Worm (Caenorhabditis elegans): ENCODE measurements around the gene C33C12.12.

ce11 chrII:2146900-2147375 is 23.0 kb downstream of the C33C12.12 start, which contains the start of gene C40A11.2:
- TF ChIP-seq fkh-10 (GFP tag; optimal IDR thresholded peaks at IDR 0.05) (no peak), ceh-48 (tag; optimal IDR thresholded peaks at IDR 0.05) (no peak), unc-42 (tag; optimal IDR thresholded peaks at IDR 0.05) (no peak), ceh-24 (tag; optimal IDR thresholded peaks at IDR 0.05) (no peak)

All from whole organism, late embryonic.